Worm (Caenorhabditis elegans): ENCODE data around the gene tmem-231.

ce11 chrIV:8460208-8460607, 33.6 kb downstream of the tmem-231 start, which contains the start of gene ant-1.4:
- TF ChIP-seq unc-42 (tag; optimal IDR thresholded peaks at IDR 0.05) (no peak), sox-4 (tag; optimal IDR thresholded peaks at IDR 0.05) (no peak), fax-1 (tag; optimal IDR thresholded peaks at IDR 0.05) (no peak), unc-86 (tag; optimal IDR thresholded peaks at IDR 0.05) (no peak), unc-3 (GFP tag; conservative IDR thresholded peaks at IDR 0.05) (no peak), unc-3 (tag; optimal IDR thresholded peaks at IDR 0.05) (no peak), fkh-10 (GFP tag; optimal IDR thresholded peaks at IDR 0.05) (no peak), fkh-6 (tag; optimal IDR thresholded peaks at IDR 0.05) (no peak)

All from whole organism, late embryonic.